Worm (Caenorhabditis elegans): ENCODE measurements around the gene mrps-12.

DNA sequence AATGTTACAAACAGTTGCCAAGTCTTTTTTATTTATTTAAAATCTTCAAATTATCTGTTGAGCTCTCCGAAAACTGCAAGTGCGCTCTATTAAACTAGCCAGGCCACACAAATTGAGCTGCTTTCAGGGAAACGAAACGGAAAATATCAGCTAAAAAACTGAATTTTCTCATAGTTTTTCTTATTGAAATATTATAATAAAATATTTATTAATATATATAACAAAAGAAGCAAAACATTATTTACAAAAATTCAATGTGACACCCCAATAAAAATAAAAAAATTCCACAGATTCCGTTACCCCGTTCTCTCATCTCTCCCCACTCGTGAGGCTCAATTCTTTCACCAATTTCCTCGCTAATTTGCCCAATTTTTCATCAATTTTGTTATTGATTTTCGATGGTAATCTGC lies 5.3 kb upstream of the mrps-12 start:
- TF ChIP-seq ref-1 (GFP tag; conservative IDR thresholded peaks at IDR 0.05): no peak
- no peak for TF ChIP-seq klf-2 (GFP tag; conservative IDR thresholded peaks at IDR 0.05)
- TF ChIP-seq tab-1 (GFP tag; IDR thresholded peaks at IDR 0.05): no peak
